Fruit fly (Drosophila melanogaster) whole organism, larva: ENCODE results near the gene CG6462.

Experiments
- noc ChIP-seq: fragments of 200-800 bp; sonication (Bioruptor generic); optimal IDR thresholded peaks from 3 replicates; lab custom pipeline; 2019; ENCODE audit warnings: missing biosample characterization, mild to moderate bottlenecking, missing genetic modification characterization, moderate library complexity

The CG6462 gene

dm6 chr3L:6036811-6037210 is at the start of gene CG6462:
Gene CG6462, plus strand, starts transcription at chr3L:6037111.
- TF ChIP-seq noc = no peak

dm6 chr3L:5987637-5988036 is 49.3 kb upstream of the CG6462 start:
- no peak for TF ChIP-seq noc

- no peak for TF ChIP-seq noc
Observed at dm6 chr3L:5988675-5989074, 48.2 kb upstream of the CG6462 start.

- no peak for TF ChIP-seq noc
Observed at dm6 chr3L:5989391-5990156, 47.3 kb upstream of the CG6462 start.

- TF ChIP-seq noc = no peak
Observed at dm6 chr3L:5992249-5992648, 44.7 kb upstream of the CG6462 start.

dm6 chr3L:5992916-5993315 is 44.0 kb upstream of the CG6462 start:
- no peak for TF ChIP-seq noc

- no peak for TF ChIP-seq noc
Observed at dm6 chr3L:5993701-5994499, 43.0 kb upstream of the CG6462 start.

- no peak for TF ChIP-seq noc
Observed at dm6 chr3L:5996520-5996919, 40.4 kb upstream of the CG6462 start.

- TF ChIP-seq noc = no peak
Observed at dm6 chr3L:5996936-5997335, 40.0 kb upstream of the CG6462 start, which contains the start of gene PVRAP. Gene PVRAP, plus strand, starts transcription at chr3L:5997208.

dm6 chr3L:5999888-6000287 is 37.0 kb upstream of the CG6462 start:
- TF ChIP-seq noc = no peak

dm6 chr3L:6000938-6001337 is 36.0 kb upstream of the CG6462 start:
- no peak for TF ChIP-seq noc

dm6 chr3L:6010921-6011320 is 26.0 kb upstream of the CG6462 start, which contains the start of gene alphaKap4:
Gene alphaKap4, minus strand, starts transcription at chr3L:6011021.
- TF ChIP-seq noc = no peak

- TF ChIP-seq noc = no peak
Observed at dm6 chr3L:6012950-6013349, 24.0 kb upstream of the CG6462 start.

dm6 chr3L:6022142-6022541 is 14.8 kb upstream of the CG6462 start:
- TF ChIP-seq noc = no peak

dm6 chr3L:6033008-6033407 is 3.9 kb upstream of the CG6462 start:
- no peak for TF ChIP-seq noc

- no peak for TF ChIP-seq noc
Observed at dm6 chr3L:6034511-6034910, 2.4 kb upstream of the CG6462 start, which contains the start of gene CG10477. Gene CG10477, minus strand, starts transcription at chr3L:6034611.

dm6 chr3L:6034916-6035315 is 2.0 kb upstream of the CG6462 start, which contains the start of gene yip7:
Gene yip7, plus strand, starts transcription at chr3L:6035216.
- TF ChIP-seq noc = no peak

- no peak for TF ChIP-seq noc
Observed at dm6 chr3L:6036141-6036540, 770 bp upstream of the CG6462 start.
